Fruit fly (Drosophila melanogaster) S2 (cell line): ENCODE data around the gene CG17781.

Experiments
- CG8478 ChIP-seq: fragments of >200 bp; optimal IDR thresholded peaks from 2 replicates; lab custom pipeline; 2018
- CTCF ChIP-seq, 2 experiments: fragments of >200 bp; optimal IDR thresholded peaks; 2 replicates each; lab custom pipeline; 2018

dm6 chr3R:24384952-24385351 is 9.5 kb upstream of the CG17781 start, which contains the start of gene CG17780:
- TF ChIP-seq CTCF (optimal IDR thresholded peaks at IDR 0.05; lab: Kevin White, UChicago): no peak
- no peak for TF ChIP-seq CG8478 (lab: Kevin White, UChicago)
